Worm (Caenorhabditis elegans) whole organism, L2 larva: ENCODE results near the gene wdr-83.

Source experiments
- aly-2 ChIP-seq: fragments of 150-350 bp; optimal IDR thresholded peaks from 2 replicates; lab custom pipeline; 2014; ENCODE audit warnings: missing biosample characterization, missing genetic modification characterization
- ama-1 ChIP-seq: fragments of 150-350 bp; optimal IDR thresholded peaks from 2 replicates; lab custom pipeline; 2018; ENCODE audit warnings: inconsistent platforms
- nhr-11 ChIP-seq: fragments of 150-350 bp; optimal IDR thresholded peaks from 2 replicates; lab custom pipeline; 2014; ENCODE audit warnings: missing biosample characterization, missing genetic modification characterization
- nhr-12 ChIP-seq: fragments of 150-350 bp; optimal IDR thresholded peaks from 2 replicates; lab custom pipeline; 2014; ENCODE audit warnings: missing biosample characterization, missing genetic modification characterization
- nhr-77 ChIP-seq: fragments of 150-350 bp; optimal IDR thresholded peaks from 2 replicates; lab custom pipeline; 2014; ENCODE audit warnings: missing biosample characterization, missing genetic modification characterization
- unc-55 ChIP-seq: fragments of 150-350 bp; sonication (generic microtip); optimal IDR thresholded peaks from 3 replicates; lab custom pipeline; 2014; ENCODE audit warnings: missing biosample characterization, missing genetic modification reagents, missing genetic modification characterization
- unc-62 ChIP-seq: fragments of 150-350 bp; optimal IDR thresholded peaks from 2 replicates; lab custom pipeline; 2014; ENCODE audit warnings: missing biosample characterization, missing genetic modification reagents, missing genetic modification characterization

DNA sequence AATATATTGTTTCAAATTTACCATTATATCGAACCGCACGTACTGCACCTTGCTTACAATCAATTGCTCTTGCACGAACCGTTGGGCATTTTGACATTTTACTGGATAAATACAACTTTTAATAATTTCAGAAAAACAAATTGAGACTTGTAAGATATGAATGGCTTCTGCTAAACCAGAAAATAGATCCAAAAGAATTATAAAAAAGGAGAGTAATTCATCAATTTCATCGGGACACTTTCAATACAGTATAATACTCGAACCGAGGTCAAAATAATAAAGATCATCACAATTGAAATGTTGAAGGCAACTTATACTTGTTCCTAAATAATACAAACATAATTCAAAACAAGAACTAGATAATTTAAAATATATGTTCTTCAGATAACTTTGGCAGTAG lies at the start of gene wdr-83:
- TF ChIP-seq ama-1 (lab: Kevin White, UChicago) (no peak), unc-62 (GFP tag; lab: Kevin White, UChicago) (no peak), nhr-12 (tag; lab: Kevin White, UChicago) (no peak), aly-2 (tag; lab: Kevin White, UChicago) (no peak), nhr-11 (tag; lab: Kevin White, UChicago) (no peak), nhr-77 (no peak), unc-55 (GFP tag; lab: Kevin White, UChicago) (no peak)
